Fruit fly (Drosophila melanogaster): Measurements from ENCODE around the gene CG14441.
A peak's percentile ranks its signal among the peaks of the same experiment; 100 is the strongest.

Gene CG14441

dm6 chrX:6711295-6711694, 12.0 kb downstream of the CG14441 start (continued):
- TF ChIP-seq danr (GFP tag; IDR thresholded peaks at IDR 0.05): peak; percentile 42; the same call in 1 of the 2 replicates
- peak; percentile 81 for TF ChIP-seq gcm (GFP tag; optimal IDR thresholded peaks at IDR 0.05)
- TF ChIP-seq Atf-2 (GFP tag; optimal IDR thresholded peaks at IDR 0.05): peak; percentile 69
- TF ChIP-seq chif (GFP tag; optimal IDR thresholded peaks at IDR 0.05): peak; percentile 69 to 82
- TF ChIP-seq nmo (GFP tag; optimal IDR thresholded peaks at IDR 0.05): peak; percentile 84
- TF ChIP-seq sima (GFP tag; optimal IDR thresholded peaks at IDR 0.05): no peak
- peak; percentile 39; the same call in 1 of the 2 replicates for TF ChIP-seq al (GFP tag; IDR thresholded peaks at IDR 0.05)
- TF ChIP-seq yki (optimal IDR thresholded peaks at IDR 0.05): no peak
- peak; percentile 61 for TF ChIP-seq CG9215 (GFP tag; IDR thresholded peaks at IDR 0.05)
- no peak for TF ChIP-seq h (optimal IDR thresholded peaks at IDR 0.05)
- TF ChIP-seq Max (GFP tag; optimal IDR thresholded peaks at IDR 0.05): peak; percentile 55
- TF ChIP-seq CG42726 (GFP tag; IDR thresholded peaks at IDR 0.05; ENCODE audit: partially characterized antibody): no peak
- TF ChIP-seq HmgZ (tag; optimal IDR thresholded peaks at IDR 0.05): peak; percentile 75
- peak; percentile 57 for TF ChIP-seq Bdp1 (GFP tag; optimal IDR thresholded peaks at IDR 0.05)
- peak; percentile 54 for TF ChIP-seq wek (GFP tag; optimal IDR thresholded peaks at IDR 0.05)
- TF ChIP-seq hth (optimal IDR thresholded peaks at IDR 0.05): no peak
- TF ChIP-seq NC2β (GFP tag; optimal IDR thresholded peaks at IDR 0.05): peak; percentile 73
- TF ChIP-seq lab (GFP tag; optimal IDR thresholded peaks at IDR 0.05): peak; percentile 89
- TF ChIP-seq pho (GFP tag; optimal IDR thresholded peaks at IDR 0.05): peak; percentile 80
- peak; percentile 59 for TF ChIP-seq nau (GFP tag; optimal IDR thresholded peaks at IDR 0.05)
- TF ChIP-seq CG9609 (GFP tag; optimal IDR thresholded peaks at IDR 0.05): peak; percentile 73
- peak; percentile 60 for TF ChIP-seq Myb (GFP tag; optimal IDR thresholded peaks at IDR 0.05)
- TF ChIP-seq CG4730 (GFP tag; IDR thresholded peaks at IDR 0.05): peak; percentile 28; the same call in 1 of the 2 replicates
- TF ChIP-seq CG10209 (GFP tag; optimal IDR thresholded peaks at IDR 0.05): peak; percentile 81
- TF ChIP-seq oc (tag; optimal IDR thresholded peaks at IDR 0.05): peak; percentile 87
- TF ChIP-seq usp (GFP tag; optimal IDR thresholded peaks at IDR 0.05): no peak
- peak; percentile 19 for TF ChIP-seq MTF-1 (GFP tag; optimal IDR thresholded peaks at IDR 0.05; ENCODE audit: borderline replicate concordance)
- TF ChIP-seq eve (GFP tag; optimal IDR thresholded peaks at IDR 0.05): peak in 1 of 2 experiments; percentile 90
- TF ChIP-seq Gug (GFP tag; IDR thresholded peaks at IDR 0.05): peak; percentile 53; the same call in 3 of the 4 replicates
- TF ChIP-seq pros (GFP tag; optimal IDR thresholded peaks at IDR 0.05): no peak
- peak; percentile 61 for TF ChIP-seq slou (GFP tag; optimal IDR thresholded peaks at IDR 0.05)
- TF ChIP-seq exex (tag; optimal IDR thresholded peaks at IDR 0.05): peak; percentile 37
- TF ChIP-seq NC2α (GFP tag; optimal IDR thresholded peaks at IDR 0.05): peak; percentile 47
- no peak for TF ChIP-seq Neu2 (GFP tag; optimal IDR thresholded peaks at IDR 0.05; ENCODE audit: borderline replicate concordance)
- no peak for TF ChIP-seq CG14860 (GFP tag; IDR thresholded peaks at IDR 0.05; ENCODE audit: partially characterized antibody)
- no peak for TF ChIP-seq Poxn (GFP tag; IDR thresholded peaks at IDR 0.05)
- no peak for TF ChIP-seq CG7745 (tag; optimal IDR thresholded peaks at IDR 0.05)
- TF ChIP-seq ash1 (GFP tag; optimal IDR thresholded peaks at IDR 0.05): peak; percentile 47
- TF ChIP-seq HLH3B (GFP tag; IDR thresholded peaks at IDR 0.05): peak; percentile 84
- no peak for TF ChIP-seq Scr (GFP tag; IDR thresholded peaks at IDR 0.05; ENCODE audit: partially characterized antibody)
- TF ChIP-seq CG10267 (tag; optimal IDR thresholded peaks at IDR 0.05): peak; percentile 72
- TF ChIP-seq CG9437 (GFP tag; optimal IDR thresholded peaks at IDR 0.05): peak; percentile 66
- TF ChIP-seq jumu (GFP tag; optimal IDR thresholded peaks at IDR 0.05): peak; percentile 77
- TF ChIP-seq CG6765 (GFP tag; optimal IDR thresholded peaks at IDR 0.05): peak; percentile 54
- peak; percentile 69 for TF ChIP-seq eyg (GFP tag; optimal IDR thresholded peaks at IDR 0.05)
- TF ChIP-seq MBD-R2 (GFP tag; IDR thresholded peaks at IDR 0.05): peak; percentile 36; the same call in 1 of the 2 replicates
- peak; percentile 81 for TF ChIP-seq CG12219 (GFP tag; optimal IDR thresholded peaks at IDR 0.05)
- peak; percentile 68 for TF ChIP-seq kay (GFP tag; optimal IDR thresholded peaks at IDR 0.05)
- peak; percentile 74 for TF ChIP-seq pnt (GFP tag; optimal IDR thresholded peaks at IDR 0.05)
- peak; percentile 74 for TF ChIP-seq CG18619 (GFP tag; optimal IDR thresholded peaks at IDR 0.05)
- no peak for TF ChIP-seq Hr39 (optimal IDR thresholded peaks at IDR 0.05)
- TF ChIP-seq gcm2 (GFP tag; optimal IDR thresholded peaks at IDR 0.05): peak; percentile 54

All from whole organism, embryonic.